Worm (Caenorhabditis elegans) whole organism, midembryonic: ENCODE measurements around the gene glit-1.

Experiments
- flt-1 ChIP-seq: fragments of 200-800 bp; sonication (Bioruptor generic); IDR thresholded peaks from 2 replicates; pipeline ENCODE4 v1.3.6; 2022; ENCODE audit warnings: missing genetic modification characterization, missing compliant biosample characterization
- med-1 ChIP-seq: sonication (generic microtip); optimal IDR thresholded peaks from 2 replicates; lab custom pipeline; 2017; ENCODE audit warnings: missing genetic modification characterization, mild to moderate bottlenecking, missing compliant biosample characterization, antibody characterized with exemption, missing genetic modification reagents; ENCODE audit not compliant: insufficient read depth
- tab-1 ChIP-seq: fragments of 200-800 bp; sonication (Bioruptor generic); IDR thresholded peaks from 2 replicates; pipeline ENCODE4 v1.3.6; 2022; ENCODE audit warnings: missing genetic modification characterization, missing compliant biosample characterization

DNA sequence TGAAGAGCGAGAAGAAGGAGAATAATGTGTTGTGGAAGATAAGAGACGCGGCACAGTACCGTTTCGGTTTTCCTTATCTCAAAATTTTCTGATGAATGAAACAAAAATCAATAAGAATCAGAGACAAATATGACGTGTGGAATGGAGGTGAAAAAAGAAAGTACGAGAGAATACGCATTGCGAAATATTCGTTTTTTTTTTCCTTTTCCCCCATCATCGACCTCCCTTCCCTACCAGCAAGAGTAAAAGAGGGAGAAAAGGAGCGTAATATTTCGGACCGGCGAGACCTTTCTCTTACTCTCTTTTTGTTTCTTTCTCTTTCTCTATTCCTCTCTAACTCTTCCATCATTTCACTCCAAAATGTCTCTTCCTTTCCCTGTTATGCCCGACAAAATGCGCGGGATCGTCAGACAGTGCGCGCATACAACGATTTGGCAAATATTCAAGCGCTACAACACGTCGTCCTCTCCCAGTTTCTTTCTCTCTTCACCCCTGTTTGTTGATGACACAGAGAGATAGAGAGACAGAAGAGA, 49.7 kb upstream of the glit-1 start:
- no peak for TF ChIP-seq tab-1
- TF ChIP-seq flt-1 (GFP tag; lab: Robert Waterston, UW) = no peak
- no peak for TF ChIP-seq med-1 (GFP tag; lab: Kevin White, UChicago)
